Worm (Caenorhabditis elegans) whole organism, young adult: ENCODE data around the gene F57G12.2.

Experiments
- F49E8.2 ChIP-seq: sonication (generic microtip); optimal IDR thresholded peaks from 3 replicates; lab custom pipeline; 2017; ENCODE audit warnings: missing genetic modification characterization, mild to moderate bottlenecking, missing compliant biosample characterization, antibody characterized with exemption, moderate library complexity; ENCODE audit not compliant: insufficient read depth
- ets-4 ChIP-seq: fragments of 200-800 bp; sonication (Bioruptor generic); optimal IDR thresholded peaks from 2 replicates; lab custom pipeline; 2018; ENCODE audit warnings: mild to moderate bottlenecking, missing genetic modification characterization, missing compliant biosample characterization
- hmg-1.2 ChIP-seq: fragments of 200-800 bp; sonication (Bioruptor generic); IDR thresholded peaks from 2 replicates; pipeline ENCODE4 v1.3.6; 2022; ENCODE audit warnings: missing genetic modification reagents, missing genetic modification characterization, missing compliant biosample characterization
- hrde-1 ChIP-seq: sonication (generic microtip); optimal IDR thresholded peaks from 2 replicates; lab custom pipeline; 2016; ENCODE audit warnings: missing genetic modification characterization, mild to moderate bottlenecking, missing compliant biosample characterization, moderate library complexity, missing genotype, missing genetic modification reagents, borderline replicate concordance
- lin-54 ChIP-seq: fragments of 200-800 bp; sonication (Bioruptor generic); optimal IDR thresholded peaks from 2 replicates; lab custom pipeline; 2018; ENCODE audit warnings: mild to moderate bottlenecking, missing genetic modification characterization, missing compliant biosample characterization
- snpc-1.3 ChIP-seq: sonication (generic microtip); optimal IDR thresholded peaks from 2 replicates; lab custom pipeline; 2017; ENCODE audit warnings: missing genetic modification characterization, mild to moderate bottlenecking, missing compliant biosample characterization, antibody characterized with exemption, moderate library complexity, missing genotype, missing genetic modification reagents; ENCODE audit not compliant: insufficient read depth
- unc-62 ChIP-seq: fragments of 150-350 bp; optimal IDR thresholded peaks from 2 replicates; lab custom pipeline; 2014; ENCODE audit warnings: missing biosample characterization, missing genetic modification reagents, missing genetic modification characterization

DNA sequence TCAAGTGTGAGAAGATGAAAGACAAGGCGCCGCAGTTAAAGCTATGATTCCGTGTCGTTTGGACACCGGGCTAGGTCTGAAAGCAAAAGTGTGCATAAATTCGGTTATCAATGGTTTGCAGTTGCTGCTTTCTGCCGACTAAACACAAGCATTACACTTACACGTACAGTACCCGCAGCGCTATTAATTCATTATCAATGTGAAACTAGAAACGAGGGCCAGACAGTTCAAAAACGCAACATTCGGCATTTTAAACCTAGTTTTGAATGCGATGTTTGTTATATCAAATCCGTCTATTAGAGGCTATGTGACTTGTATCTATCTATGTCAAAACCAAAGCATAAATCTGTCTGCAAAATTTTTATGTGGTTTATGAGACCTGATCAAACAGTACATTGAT is 14.1 kb upstream of the F57G12.2 start:
- TF ChIP-seq unc-62 (GFP tag; lab: Kevin White, UChicago) = no peak
- TF ChIP-seq lin-54 (GFP tag; lab: Kevin White, UChicago) = no peak
- no peak for TF ChIP-seq ets-4
- no peak for TF ChIP-seq hmg-1.2 (GFP tag; lab: Robert Waterston, UW)
- no peak for TF ChIP-seq snpc-1.3 (tag; lab: Kevin White, UChicago)
- no peak for TF ChIP-seq F49E8.2 (tag; lab: Kevin White, UChicago)
- no peak for TF ChIP-seq hrde-1 (tag; lab: Kevin White, UChicago)
